Worm (Caenorhabditis elegans) whole organism, early embryonic: ENCODE measurements around the gene srj-10.

ENCODE experiments used
- B0310.2 ChIP-seq: sonication (generic microtip); optimal IDR thresholded peaks from 2 replicates; lab custom pipeline; 2016; ENCODE audit warnings: mild to moderate bottlenecking, missing genetic modification characterization, missing compliant biosample characterization
- F13C5.2 ChIP-seq: sonication (generic microtip); optimal IDR thresholded peaks from 2 replicates; lab custom pipeline; 2017; ENCODE audit warnings: mild to moderate bottlenecking, missing genetic modification characterization, inconsistent platforms, missing compliant biosample characterization
- aly-1 ChIP-seq: sonication (generic microtip); optimal IDR thresholded peaks from 2 replicates; lab custom pipeline; 2016; ENCODE audit warnings: missing genetic modification characterization, missing compliant biosample characterization
- ama-1 ChIP-seq: fragments of 150-350 bp; optimal IDR thresholded peaks from 2 replicates; lab custom pipeline; 2014
- ceh-13 ChIP-seq: fragments of 200-800 bp; sonication (Bioruptor generic); optimal IDR thresholded peaks from 2 replicates; lab custom pipeline; 2018; ENCODE audit warnings: mild to moderate bottlenecking, missing genetic modification characterization, missing compliant biosample characterization
- ets-7 ChIP-seq: sonication (generic microtip); optimal IDR thresholded peaks from 2 replicates; lab custom pipeline; 2016; ENCODE audit warnings: missing genotype, missing genetic modification characterization, missing compliant biosample characterization
- flt-1 ChIP-seq: fragments of 200-800 bp; sonication (Bioruptor generic); IDR thresholded peaks from 2 replicates; pipeline ENCODE4 v1.3.6; 2022; ENCODE audit warnings: missing genetic modification characterization, missing compliant biosample characterization
- hmbx-1 ChIP-seq: sonication (generic microtip); optimal IDR thresholded peaks from 2 replicates; lab custom pipeline; 2016; ENCODE audit warnings: mild to moderate bottlenecking, missing genetic modification characterization, missing compliant biosample characterization
- hmg-4 ChIP-seq: fragments of 200-800 bp; sonication (Bioruptor generic); optimal IDR thresholded peaks from 2 replicates; lab custom pipeline; 2018; ENCODE audit warnings: mild to moderate bottlenecking, missing genetic modification characterization, missing compliant biosample characterization
- hnd-1 ChIP-seq: sonication (generic microtip); optimal IDR thresholded peaks from 2 replicates; lab custom pipeline; 2016; ENCODE audit warnings: missing genetic modification characterization, missing compliant biosample characterization
- pes-1 ChIP-seq: fragments of 200-800 bp; sonication (Bioruptor generic); IDR thresholded peaks from 2 replicates; pipeline ENCODE4 v1.3.6; 2022; ENCODE audit warnings: missing genetic modification reagents, missing genetic modification characterization, missing compliant biosample characterization
- sea-1 ChIP-seq: fragments of 200-800 bp; sonication (Bioruptor generic); conservative IDR thresholded peaks from 2 replicates; pipeline ENCODE4 v1.3.6; 2022; ENCODE audit warnings: missing genetic modification characterization, missing compliant biosample characterization
- tra-4 ChIP-seq: sonication (generic microtip); optimal IDR thresholded peaks from 2 replicates; lab custom pipeline; 2017; ENCODE audit warnings: missing genetic modification characterization, missing compliant biosample characterization

DNA sequence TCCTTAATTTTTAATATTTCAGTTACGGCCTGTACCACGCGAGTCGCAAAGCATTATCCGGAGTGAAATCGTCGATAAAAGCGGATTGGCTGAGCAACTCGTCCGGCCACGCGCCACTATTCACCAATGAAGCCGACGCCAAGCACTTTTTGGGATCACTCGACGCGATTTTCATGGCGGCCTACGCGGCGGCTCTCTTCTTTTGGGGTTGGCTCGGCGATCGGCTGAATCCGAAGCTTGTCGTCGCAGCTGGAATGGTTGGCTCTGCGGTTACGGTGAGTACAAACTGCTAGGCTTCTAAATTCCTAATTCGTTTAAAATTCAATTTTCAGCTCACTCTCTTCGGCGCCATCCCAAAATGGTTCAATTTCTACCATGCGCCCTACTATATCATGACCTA, 48.8 kb downstream of the srj-10 start:
- TF ChIP-seq flt-1 (GFP tag; lab: Robert Waterston, UW), result no peak
- no peak for TF ChIP-seq ama-1 (lab: Kevin White, UChicago)
- TF ChIP-seq aly-1 (tag; lab: Kevin White, UChicago), result no peak
- no peak for TF ChIP-seq B0310.2 (tag; lab: Kevin White, UChicago)
- TF ChIP-seq hnd-1, result no peak
- TF ChIP-seq hmbx-1 (tag; lab: Kevin White, UChicago), result no peak
- TF ChIP-seq pes-1, result no peak
- no peak for TF ChIP-seq hmg-4 (GFP tag; lab: Kevin White, UChicago)
- TF ChIP-seq ets-7 (tag; lab: Kevin White, UChicago), result no peak
- TF ChIP-seq tra-4 (tag; lab: Kevin White, UChicago), result no peak
- no peak for TF ChIP-seq F13C5.2 (tag; lab: Kevin White, UChicago)
- TF ChIP-seq sea-1 (GFP tag; lab: Robert Waterston, UW), result no peak
- TF ChIP-seq ceh-13, result no peak
